Fruit fly (Drosophila melanogaster): ENCODE results near the gene Pburs.
A peak's percentile ranks its signal among the peaks of the same experiment; 100 is the strongest.

Pburs gene

DNA sequence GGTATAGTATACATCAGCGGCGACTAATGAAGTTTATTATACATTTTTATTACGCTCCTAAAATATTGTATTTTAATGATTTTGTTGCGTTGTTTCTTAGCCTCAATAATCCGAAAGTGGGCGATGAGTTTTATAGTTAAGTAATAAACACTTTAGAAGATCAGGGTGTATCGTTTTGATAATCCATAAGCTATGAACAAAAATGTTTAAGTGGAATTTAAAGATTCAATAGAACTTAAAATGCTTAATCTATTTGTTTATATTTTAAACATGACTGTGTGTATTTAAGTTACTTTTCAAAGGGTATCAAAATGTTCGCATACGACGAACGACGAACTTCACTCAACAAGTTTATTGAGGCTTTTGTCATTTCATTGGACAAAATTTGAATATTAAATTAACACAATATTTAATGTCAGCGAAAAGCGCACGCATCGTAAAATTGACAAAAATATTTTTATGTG is 44.8 kb downstream of the Pburs start (continued):
- TF ChIP-seq gcm (GFP tag; optimal IDR thresholded peaks at IDR 0.05) (peak; percentile 74), ac (GFP tag; optimal IDR thresholded peaks at IDR 0.05) (no peak), CG3995 (GFP tag; optimal IDR thresholded peaks at IDR 0.05) (no peak), CG2712 (tag; optimal IDR thresholded peaks at IDR 0.05) (peak; percentile 50), HLH54F (GFP tag; optimal IDR thresholded peaks at IDR 0.05) (peak; percentile 47), CG2678 (tag; optimal IDR thresholded peaks at IDR 0.05) (peak; percentile 78), klu (GFP tag; IDR thresholded peaks at IDR 0.05) (no peak; the same call in none of the 2 replicates), CG9727 (GFP tag; optimal IDR thresholded peaks at IDR 0.05) (no peak), gsb (GFP tag; IDR thresholded peaks at IDR 0.05) (peak; percentile 62), CG6813 (GFP tag; optimal IDR thresholded peaks at IDR 0.05) (no peak), nmo (GFP tag; optimal IDR thresholded peaks at IDR 0.05) (peak; percentile 20), kay (GFP tag; optimal IDR thresholded peaks at IDR 0.05) (peak; percentile 20), D (optimal IDR thresholded peaks at IDR 0.05) (no peak), D (GFP tag; optimal IDR thresholded peaks at IDR 0.05) (no peak), CG13424 (tag; optimal IDR thresholded peaks at IDR 0.05) (peak; percentile 89), btn (GFP tag; optimal IDR thresholded peaks at IDR 0.05) (no peak), CG12744 (GFP tag; optimal IDR thresholded peaks at IDR 0.05) (peak; percentile 42), BtbVII (GFP tag; optimal IDR thresholded peaks at IDR 0.05) (peak; percentile 25), CG12236 (GFP tag; optimal IDR thresholded peaks at IDR 0.05) (peak; percentile 59), CoRest (tag; optimal IDR thresholded peaks at IDR 0.05) (peak; percentile 90), Hmr (GFP tag; optimal IDR thresholded peaks at IDR 0.05) (peak; percentile 76), CG18619 (GFP tag; optimal IDR thresholded peaks at IDR 0.05) (peak; percentile 31), bsh (GFP tag; optimal IDR thresholded peaks at IDR 0.05) (peak in 1 of 2 experiments; percentile 67), Hr3 (GFP tag; optimal IDR thresholded peaks at IDR 0.05) (peak; percentile 55), Meics (GFP tag; optimal IDR thresholded peaks at IDR 0.05) (peak; percentile 52), jing (GFP tag; optimal IDR thresholded peaks at IDR 0.05) (peak; percentile 52), org-1 (GFP tag; optimal IDR thresholded peaks at IDR 0.05) (peak; percentile 71), Eip74EF (GFP tag; optimal IDR thresholded peaks at IDR 0.05) (no peak), bcd (GFP tag; optimal IDR thresholded peaks at IDR 0.05) (peak; percentile 41), ATbp (GFP tag; optimal IDR thresholded peaks at IDR 0.05) (peak; percentile 66), Xrp1 (GFP tag; IDR thresholded peaks at IDR 0.05) (peak; percentile 66), Ravus (GFP tag; IDR thresholded peaks at IDR 0.05) (peak; percentile 46), CG17912 (GFP tag; optimal IDR thresholded peaks at IDR 0.05) (no peak), CG6791 (GFP tag; IDR thresholded peaks at IDR 0.05; ENCODE audit: partially characterized antibody) (no peak), Hey (tag; optimal IDR thresholded peaks at IDR 0.05) (no peak), CG16813 (GFP tag; IDR thresholded peaks at IDR 0.05; ENCODE audit: partially characterized antibody) (no peak), vnd (GFP tag; IDR thresholded peaks at IDR 0.05; ENCODE audit: partially characterized antibody) (no peak), CG6654 (GFP tag; optimal IDR thresholded peaks at IDR 0.05) (no peak), CG7928 (GFP tag; optimal IDR thresholded peaks at IDR 0.05) (no peak), hbn (GFP tag; IDR thresholded peaks at IDR 0.05; ENCODE audit: partially characterized antibody) (no peak), CG14710 (tag; optimal IDR thresholded peaks at IDR 0.05) (no peak), CG10959 (GFP tag; IDR thresholded peaks at IDR 0.05) (no peak), zfh2 (GFP tag; optimal IDR thresholded peaks at IDR 0.05) (peak; percentile 56), Elba2 (GFP tag; optimal IDR thresholded peaks at IDR 0.05) (no peak), Fer1 (GFP tag; optimal IDR thresholded peaks at IDR 0.05) (peak; percentile 12), gsb-n (tag; optimal IDR thresholded peaks at IDR 0.05) (no peak), unc-4 (GFP tag; IDR thresholded peaks at IDR 0.05; ENCODE audit: partially characterized antibody) (no peak), tgo (GFP tag; IDR thresholded peaks at IDR 0.05) (peak; percentile 87), CG3407 (GFP tag; optimal IDR thresholded peaks at IDR 0.05) (peak; percentile 26), fd102C (GFP tag; optimal IDR thresholded peaks at IDR 0.05) (no peak)
